Worm (Caenorhabditis elegans): Measurements from ENCODE around the gene kel-3.

ce11 chrIII:13518437-13518836 lies 53.8 kb downstream of the kel-3 start:
- no peak for TF ChIP-seq pag-3 (tag; optimal IDR thresholded peaks at IDR 0.05; ENCODE audit: borderline replicate concordance)
- TF ChIP-seq ceh-6 (GFP tag; optimal IDR thresholded peaks at IDR 0.05): no peak
- no peak for TF ChIP-seq nhr-11 (tag; optimal IDR thresholded peaks at IDR 0.05)
- TF ChIP-seq fkh-10 (GFP tag; optimal IDR thresholded peaks at IDR 0.05): no peak
- no peak for TF ChIP-seq unc-86 (tag; optimal IDR thresholded peaks at IDR 0.05)
- TF ChIP-seq ceh-24 (tag; optimal IDR thresholded peaks at IDR 0.05): no peak
- TF ChIP-seq madf-2 (tag; optimal IDR thresholded peaks at IDR 0.05): no peak
- TF ChIP-seq zip-5 (tag; optimal IDR thresholded peaks at IDR 0.05): no peak
- no peak for TF ChIP-seq tbx-2 (tag; optimal IDR thresholded peaks at IDR 0.05)

Data from whole organism, late embryonic.